Worm (Caenorhabditis elegans) whole organism, L2 larva: ENCODE data around the gene col-98.

Source experiments
- C34F6.9 ChIP-seq: fragments of 150-350 bp; optimal IDR thresholded peaks from 2 replicates; lab custom pipeline; 2014; ENCODE audit warnings: missing biosample characterization, missing genetic modification characterization
- F13H6.1 ChIP-seq: sonication (generic microtip); optimal IDR thresholded peaks from 2 replicates; lab custom pipeline; 2016; ENCODE audit warnings: missing genetic modification characterization, missing compliant biosample characterization
- R02D3.7 ChIP-seq: fragments of 150-350 bp; optimal IDR thresholded peaks from 2 replicates; lab custom pipeline; 2014; ENCODE audit warnings: missing biosample characterization, missing genetic modification characterization
- ZK546.5 ChIP-seq: sonication (generic microtip); optimal IDR thresholded peaks from 2 replicates; lab custom pipeline; 2017; ENCODE audit warnings: missing biosample characterization, missing genetic modification characterization
- aly-2 ChIP-seq: fragments of 150-350 bp; optimal IDR thresholded peaks from 2 replicates; lab custom pipeline; 2014; ENCODE audit warnings: missing biosample characterization, missing genetic modification characterization
- blmp-1 ChIP-seq: sonication (generic microtip); optimal IDR thresholded peaks from 2 replicates; lab custom pipeline; 2017; ENCODE audit warnings: missing genetic modification characterization, mild to moderate bottlenecking, missing compliant biosample characterization, antibody characterized with exemption, moderate library complexity; ENCODE audit not compliant: insufficient read depth
- ceh-16 ChIP-seq: fragments of 150-350 bp; optimal IDR thresholded peaks from 2 replicates; lab custom pipeline; 2014; ENCODE audit warnings: missing biosample characterization, missing genetic modification characterization
- ceh-82 ChIP-seq: fragments of 150-350 bp; optimal IDR thresholded peaks from 2 replicates; lab custom pipeline; 2014; ENCODE audit warnings: missing biosample characterization, missing genetic modification characterization
- crh-2 ChIP-seq: sonication (generic microtip); optimal IDR thresholded peaks from 2 replicates; lab custom pipeline; 2017; ENCODE audit warnings: missing biosample characterization, missing genetic modification characterization
- dmd-4 ChIP-seq: sonication (generic microtip); optimal IDR thresholded peaks from 2 replicates; lab custom pipeline; 2017; ENCODE audit warnings: missing biosample characterization, missing genetic modification characterization
- egl-27 ChIP-seq: sonication (generic microtip); optimal IDR thresholded peaks from 3 replicates; lab custom pipeline; 2017; ENCODE audit warnings: missing biosample characterization, missing genetic modification reagents, missing genetic modification characterization
- elt-1 ChIP-seq: fragments of 150-350 bp; optimal IDR thresholded peaks from 2 replicates; lab custom pipeline; 2014; ENCODE audit warnings: missing biosample characterization, missing genetic modification characterization
- elt-3 ChIP-seq: sonication (generic microtip); optimal IDR thresholded peaks from 2 replicates; lab custom pipeline; 2017; ENCODE audit warnings: missing biosample characterization, missing genetic modification characterization
- fos-1 ChIP-seq: fragments of 150-350 bp; optimal IDR thresholded peaks from 2 replicates; lab custom pipeline; 2014; ENCODE audit warnings: missing biosample characterization, missing genetic modification characterization
- gmeb-1 ChIP-seq: fragments of 150-350 bp; optimal IDR thresholded peaks from 2 replicates; lab custom pipeline; 2014; ENCODE audit warnings: missing biosample characterization, missing genetic modification characterization
- lin-11 ChIP-seq: fragments of 150-350 bp; sonication (generic microtip); optimal IDR thresholded peaks from 2 replicates; lab custom pipeline; 2014; ENCODE audit warnings: missing biosample characterization, missing genetic modification characterization, inconsistent platforms, mixed read lengths
- lin-13 ChIP-seq: fragments of 150-350 bp; optimal IDR thresholded peaks from 2 replicates; lab custom pipeline; 2014; ENCODE audit warnings: missing biosample characterization, missing genetic modification reagents, missing genetic modification characterization
- lin-39 ChIP-seq: fragments of 150-350 bp; optimal IDR thresholded peaks from 2 replicates; lab custom pipeline; 2014; ENCODE audit warnings: missing biosample characterization, missing genetic modification reagents, missing genetic modification characterization
- lsy-2 ChIP-seq, 2 experiments: fragments of 150-350 bp in 1 of 2; sonication (generic microtip) in 1 of 2; optimal IDR thresholded peaks; 2 replicates each; lab custom pipeline; 2014 to 2017; ENCODE audit warnings: missing biosample characterization in 2 of 2, missing genetic modification characterization in 2 of 2
- mab-5 ChIP-seq: fragments of 150-350 bp; optimal IDR thresholded peaks from 2 replicates; lab custom pipeline; 2014; ENCODE audit warnings: missing biosample characterization, missing genetic modification characterization
- mbf-1 ChIP-seq: sonication (generic microtip); optimal IDR thresholded peaks from 2 replicates; lab custom pipeline; 2017; ENCODE audit warnings: missing biosample characterization, missing genetic modification characterization
- mdl-1 ChIP-seq, 2 experiments: fragments of 150-350 bp in 1 of 2; sonication (generic microtip) in 1 of 2; optimal IDR thresholded peaks; 2 replicates each; lab custom pipeline; 2017; ENCODE audit warnings: missing biosample characterization in 2 of 2, missing genetic modification characterization in 2 of 2
- nhr-10 ChIP-seq: sonication (generic microtip); optimal IDR thresholded peaks from 2 replicates; lab custom pipeline; 2017; ENCODE audit warnings: missing biosample characterization, missing genetic modification characterization
- nhr-11 ChIP-seq: fragments of 150-350 bp; optimal IDR thresholded peaks from 2 replicates; lab custom pipeline; 2014; ENCODE audit warnings: missing biosample characterization, missing genetic modification characterization
- nhr-12 ChIP-seq: fragments of 150-350 bp; optimal IDR thresholded peaks from 2 replicates; lab custom pipeline; 2014; ENCODE audit warnings: missing biosample characterization, missing genetic modification characterization
- nhr-129 ChIP-seq: fragments of 150-350 bp; optimal IDR thresholded peaks from 2 replicates; lab custom pipeline; 2014; ENCODE audit warnings: missing biosample characterization, missing genetic modification characterization
- nhr-21 ChIP-seq: fragments of 150-350 bp; optimal IDR thresholded peaks from 2 replicates; lab custom pipeline; 2014; ENCODE audit warnings: missing biosample characterization, missing genetic modification characterization
- nhr-23 ChIP-seq: fragments of 150-350 bp; optimal IDR thresholded peaks from 2 replicates; lab custom pipeline; 2014; ENCODE audit warnings: missing biosample characterization, missing genetic modification reagents, missing genetic modification characterization
- nhr-237 ChIP-seq: fragments of 150-350 bp; optimal IDR thresholded peaks from 2 replicates; lab custom pipeline; 2014; ENCODE audit warnings: missing biosample characterization, missing genetic modification characterization
- nhr-6 ChIP-seq: fragments of 150-350 bp; optimal IDR thresholded peaks from 2 replicates; lab custom pipeline; 2014; ENCODE audit warnings: missing biosample characterization, missing genetic modification characterization
- nhr-77 ChIP-seq: fragments of 150-350 bp; optimal IDR thresholded peaks from 2 replicates; lab custom pipeline; 2014; ENCODE audit warnings: missing biosample characterization, missing genetic modification characterization
- peb-1 ChIP-seq: fragments of 150-350 bp; optimal IDR thresholded peaks from 2 replicates; lab custom pipeline; 2014; ENCODE audit warnings: missing biosample characterization, missing genetic modification characterization
- skn-1 ChIP-seq: sonication (generic microtip); optimal IDR thresholded peaks from 2 replicates; lab custom pipeline; 2017; ENCODE audit warnings: missing biosample characterization, missing genetic modification characterization
- sma-3 ChIP-seq: sonication (generic microtip); optimal IDR thresholded peaks from 2 replicates; lab custom pipeline; 2016; ENCODE audit warnings: missing genetic modification reagents, missing genetic modification characterization, missing compliant biosample characterization
- sma-9 ChIP-seq, 2 experiments: fragments of 150-350 bp in 1 of 2; sonication (generic microtip) in 1 of 2; optimal IDR thresholded peaks; 2 replicates each; lab custom pipeline; 2014 to 2016; ENCODE audit warnings: missing genetic modification characterization in 2 of 2, mild to moderate bottlenecking in 1 of 2, missing biosample characterization in 1 of 2, missing compliant biosample characterization in 1 of 2, missing genetic modification reagents in 1 of 2, moderate library complexity in 1 of 2
- snpc-4 ChIP-seq: fragments of 150-350 bp; optimal IDR thresholded peaks from 2 replicates; lab custom pipeline; 2014; ENCODE audit warnings: missing biosample characterization, missing genetic modification characterization
- unc-39 ChIP-seq: fragments of 150-350 bp; optimal IDR thresholded peaks from 2 replicates; lab custom pipeline; 2014; ENCODE audit warnings: missing biosample characterization, missing genetic modification characterization
- unc-55 ChIP-seq: fragments of 150-350 bp; sonication (generic microtip); optimal IDR thresholded peaks from 3 replicates; lab custom pipeline; 2014; ENCODE audit warnings: missing biosample characterization, missing genetic modification reagents, missing genetic modification characterization
- unc-62 ChIP-seq: fragments of 150-350 bp; optimal IDR thresholded peaks from 2 replicates; lab custom pipeline; 2014; ENCODE audit warnings: missing biosample characterization, missing genetic modification reagents, missing genetic modification characterization
- zag-1 ChIP-seq: fragments of 150-350 bp; optimal IDR thresholded peaks from 2 replicates; lab custom pipeline; 2014; ENCODE audit warnings: missing biosample characterization, missing genetic modification characterization
- ztf-1 ChIP-seq: fragments of 200-800 bp; sonication (Bioruptor generic); conservative IDR thresholded peaks from 2 replicates; pipeline ENCODE4 v1.3.6; 2022; ENCODE audit warnings: missing genetic modification characterization, missing compliant biosample characterization
- ztf-4 ChIP-seq: fragments of 150-350 bp; optimal IDR thresholded peaks from 2 replicates; lab custom pipeline; 2014; ENCODE audit warnings: missing biosample characterization, missing genetic modification characterization

The col-98 gene

DNA sequence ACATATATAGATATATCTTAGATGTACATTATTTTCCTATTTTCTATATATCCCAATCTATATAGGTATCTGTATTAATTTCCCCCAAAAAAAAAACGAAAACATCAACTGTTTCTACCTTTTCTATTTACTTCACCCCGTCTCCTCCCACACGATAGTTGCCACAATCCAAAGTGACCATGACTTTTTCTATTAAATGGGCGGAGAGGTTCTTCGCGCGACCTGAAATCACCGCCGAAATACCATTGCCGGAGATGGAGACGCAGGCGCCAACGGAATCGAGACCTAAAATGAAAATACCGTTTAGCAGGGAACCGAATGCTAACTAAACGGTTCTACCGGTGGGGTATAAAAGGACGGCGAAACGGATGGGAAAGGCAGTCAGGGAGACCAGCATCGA lies at the start of gene col-98:
Gene col-98, plus strand, starts transcription at position 390 of the 400 bp plus-strand sequence.
- peak; percentile 29 for TF ChIP-seq nhr-21
- no peak for TF ChIP-seq lsy-2 (tag; optimal IDR thresholded peaks at IDR 0.05; lab: Kevin White, UChicago)
- peak; percentile 2 for TF ChIP-seq sma-3 (GFP tag; lab: Kevin White, UChicago)
- TF ChIP-seq mab-5 (tag; lab: Kevin White, UChicago), result no peak

DNA sequence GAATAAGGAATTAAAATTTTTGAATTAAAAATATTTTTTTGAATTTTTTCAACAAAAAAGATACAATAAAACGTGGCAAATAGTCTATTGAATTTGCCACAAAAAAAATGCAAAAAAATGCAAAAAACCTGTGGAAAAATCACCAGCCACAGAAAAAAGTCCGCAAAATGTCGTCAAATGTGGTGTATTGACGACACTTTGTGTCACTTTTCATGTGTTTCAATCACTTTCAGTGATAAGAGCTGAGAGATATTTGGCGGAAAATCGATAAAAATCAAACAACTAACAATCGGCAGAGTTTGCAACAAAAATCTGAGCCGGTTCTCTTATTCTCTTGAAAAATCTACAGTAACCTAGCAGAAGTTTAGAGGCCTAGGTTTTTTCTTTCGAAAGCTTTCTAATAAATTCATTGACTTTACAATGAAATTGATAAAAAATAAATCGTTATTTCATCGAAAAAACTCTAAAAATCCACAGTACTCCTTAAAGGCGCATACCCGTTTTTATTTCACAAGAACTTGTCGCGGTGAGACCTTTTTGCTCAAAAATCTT lies 46.9 kb upstream of the col-98 start:
- TF ChIP-seq crh-2 (tag; lab: Kevin White, UChicago) (peak; percentile 37), ceh-16 (no peak), gmeb-1 (tag; lab: Kevin White, UChicago) (peak; percentile 34), fos-1 (tag; lab: Kevin White, UChicago) (peak; percentile 38), C34F6.9 (peak; percentile 53), nhr-237 (tag; lab: Kevin White, UChicago) (no peak), elt-1 (tag; lab: Kevin White, UChicago) (no peak), nhr-23 (tag; lab: Kevin White, UChicago) (no peak), unc-55 (GFP tag; lab: Kevin White, UChicago) (peak; percentile 26), nhr-77 (tag; lab: Kevin White, UChicago) (no peak), zag-1 (tag; lab: Kevin White, UChicago) (no peak), elt-3 (tag; lab: Kevin White, UChicago) (no peak), lin-39 (tag; lab: Kevin White, UChicago) (no peak), ztf-4 (tag; lab: Kevin White, UChicago) (no peak), lin-13 (GFP tag; lab: Kevin White, UChicago) (peak; percentile 6), mab-5 (tag; lab: Kevin White, UChicago) (no peak), sma-3 (GFP tag; lab: Kevin White, UChicago) (no peak), unc-62 (GFP tag; lab: Kevin White, UChicago) (no peak), mdl-1 (tag; optimal IDR thresholded peaks at IDR 0.05; lab: Kevin White, UChicago) (no peak), lin-11 (no peak), nhr-6 (tag; lab: Kevin White, UChicago) (no peak), nhr-12 (tag; lab: Kevin White, UChicago) (no peak), ceh-82 (tag; lab: Kevin White, UChicago) (no peak), unc-39 (tag; lab: Kevin White, UChicago) (no peak), snpc-4 (tag; lab: Kevin White, UChicago) (no peak), mbf-1 (tag; lab: Kevin White, UChicago) (no peak), nhr-11 (tag; lab: Kevin White, UChicago) (no peak), ztf-1 (GFP tag; lab: Robert Waterston, UW) (no peak), dmd-4 (tag; lab: Kevin White, UChicago) (no peak), peb-1 (tag; lab: Kevin White, UChicago) (no peak), ZK546.5 (no peak), lsy-2 (tag; optimal IDR thresholded peaks at IDR 0.05; lab: Kevin White, UChicago) (peak; percentile 55 to 81), sma-9 (GFP tag; optimal IDR thresholded peaks at IDR 0.05; lab: Kevin White, UChicago) (no peak), sma-9 (tag; optimal IDR thresholded peaks at IDR 0.05; lab: Kevin White, UChicago) (no peak), blmp-1 (tag; lab: Kevin White, UChicago) (no peak), skn-1 (tag; lab: Kevin White, UChicago) (no peak), egl-27 (tag; lab: Kevin White, UChicago) (no peak), nhr-129 (tag; lab: Kevin White, UChicago) (peak; percentile 20), nhr-10 (tag; lab: Kevin White, UChicago) (no peak), aly-2 (tag; lab: Kevin White, UChicago) (no peak), R02D3.7 (no peak), F13H6.1 (tag; lab: Kevin White, UChicago) (no peak)
